Fruit fly (Drosophila melanogaster) whole organism, wandering third instar larva: ENCODE measurements around the gene ssp.
A peak's percentile ranks its signal among the peaks of the same experiment; 100 is the strongest.

Experiments
- Abd-B ChIP-seq: fragments of >200 bp; optimal IDR thresholded peaks from 2 replicates; lab custom pipeline; 2017; ENCODE audit warnings: missing biosample characterization, missing genetic modification characterization
- CG32264 ChIP-seq: fragments of 200-800 bp; sonication (Bioruptor generic); optimal IDR thresholded peaks from 2 replicates; lab custom pipeline; 2016; ENCODE audit warnings: missing biosample characterization, missing genetic modification characterization
- CG9705 ChIP-seq: fragments of 200-800 bp; sonication (Bioruptor generic); optimal IDR thresholded peaks from 2 replicates; lab custom pipeline; 2018; ENCODE audit warnings: missing biosample characterization, mild to moderate bottlenecking, missing genetic modification characterization
- CrebA ChIP-seq: fragments of 200-800 bp; sonication (Bioruptor generic); optimal IDR thresholded peaks from 2 replicates; lab custom pipeline; 2016; ENCODE audit warnings: missing biosample characterization, mild to moderate bottlenecking, missing genetic modification characterization, borderline replicate concordance
- Dfd ChIP-seq: fragments of >200 bp; optimal IDR thresholded peaks from 2 replicates; lab custom pipeline; 2017; ENCODE audit warnings: missing biosample characterization, missing genetic modification characterization
- Dif ChIP-seq: fragments of 200-275, 200-300 bp; sonication (Bioruptor generic); optimal IDR thresholded peaks from 2 replicates; lab custom pipeline; 2018; ENCODE audit warnings: missing biosample characterization, missing genetic modification characterization; ENCODE audit not compliant: partially characterized antibody
- GATAd ChIP-seq: sonication (Bioruptor generic); optimal IDR thresholded peaks from 2 replicates; lab custom pipeline; 2016; ENCODE audit warnings: missing biosample characterization, missing genetic modification characterization
- HLH106 ChIP-seq: fragments of 200-800 bp; optimal IDR thresholded peaks from 3 replicates; lab custom pipeline; 2019; ENCODE audit warnings: missing biosample characterization, mild to moderate bottlenecking, missing genetic modification characterization, moderate library complexity
- Hnf4 ChIP-seq: fragments of 200-800 bp; sonication (Bioruptor generic); optimal IDR thresholded peaks from 2 replicates; lab custom pipeline; 2016; ENCODE audit warnings: missing biosample characterization, mild to moderate bottlenecking, missing genetic modification characterization
- Hr78 ChIP-seq: fragments of >200 bp; optimal IDR thresholded peaks from 2 replicates; lab custom pipeline; 2017; ENCODE audit warnings: missing biosample characterization, missing genetic modification characterization
- Hr83 ChIP-seq: fragments of 200-300 bp; sonication (Bioruptor generic); optimal IDR thresholded peaks from 2 replicates; lab custom pipeline; 2016; ENCODE audit warnings: missing biosample characterization, mild to moderate bottlenecking, missing genetic modification characterization, moderate library complexity; ENCODE audit not compliant: poor library complexity, severe bottlenecking
- Jra ChIP-seq: sonication (Bioruptor generic); optimal IDR thresholded peaks from 2 replicates; lab custom pipeline; 2016; ENCODE audit warnings: missing biosample characterization, missing genetic modification characterization
- Mio ChIP-seq: sonication (Bioruptor generic); optimal IDR thresholded peaks from 2 replicates; lab custom pipeline; 2016; ENCODE audit warnings: missing biosample characterization, missing genetic modification characterization
- Myc ChIP-seq: fragments of >200 bp; optimal IDR thresholded peaks from 2 replicates; lab custom pipeline; 2017
- N ChIP-seq: fragments of >200 bp; optimal IDR thresholded peaks from 2 replicates; lab custom pipeline; 2018; ENCODE audit warnings: missing biosample characterization, missing external identifiers, missing genetic modification characterization
- OdsH ChIP-seq: fragments of 200-800 bp; sonication (Bioruptor generic); optimal IDR thresholded peaks from 2 replicates; lab custom pipeline; 2016; ENCODE audit warnings: missing biosample characterization, mild to moderate bottlenecking, missing genetic modification characterization
- Rel ChIP-seq, 2 experiments: fragments of 200-800 bp; sonication (Bioruptor generic) in 1 of 2; optimal IDR thresholded peaks; 2 replicates in 1 of 2; 3 replicates in 1 of 2; lab custom pipeline; 2016 to 2019; ENCODE audit warnings: mild to moderate bottlenecking in 2 of 2, missing biosample characterization in 2 of 2, missing genetic modification characterization in 2 of 2, moderate library complexity in 1 of 2
- Sp1 ChIP-seq: fragments of 200-800 bp; sonication (Bioruptor generic); optimal IDR thresholded peaks from 3 replicates; lab custom pipeline; 2019; ENCODE audit warnings: missing biosample characterization, mild to moderate bottlenecking, missing genetic modification characterization, moderate library complexity
- Vsx2 ChIP-seq: fragments of 200-300, 225-300 bp; sonication (Bioruptor generic); optimal IDR thresholded peaks from 2 replicates; lab custom pipeline; 2018; ENCODE audit warnings: missing biosample characterization, missing genetic modification characterization; ENCODE audit not compliant: partially characterized antibody
- br ChIP-seq: fragments of 200-800 bp; sonication (Bioruptor generic); optimal IDR thresholded peaks from 2 replicates; lab custom pipeline; 2016; ENCODE audit warnings: missing biosample characterization, missing genetic modification characterization
- brk ChIP-seq: fragments of 200-800 bp; sonication (Bioruptor generic); optimal IDR thresholded peaks from 2 replicates; lab custom pipeline; 2016; ENCODE audit warnings: missing biosample characterization, mild to moderate bottlenecking, missing genetic modification characterization
- dl ChIP-seq, 2 experiments: fragments of 175-275, 200-275 bp in 1 of 2; fragments of 200-275 bp in 1 of 2; sonication (Bioruptor generic); optimal IDR thresholded peaks; lab custom pipeline; 2018; ENCODE audit warnings: mild to moderate bottlenecking in 2 of 2, missing biosample characterization in 2 of 2, missing genetic modification characterization in 2 of 2, moderate library complexity in 2 of 2; ENCODE audit not compliant: partially characterized antibody in 2 of 2, insufficient read depth in 1 of 2
- dmrt93B ChIP-seq: fragments of 200-800 bp; sonication (Bioruptor generic); optimal IDR thresholded peaks from 2 replicates; lab custom pipeline; 2018; ENCODE audit warnings: missing biosample characterization, mild to moderate bottlenecking, missing genetic modification characterization
- dsf ChIP-seq: sonication (Bioruptor generic); optimal IDR thresholded peaks from 2 replicates; lab custom pipeline; 2016; ENCODE audit warnings: missing biosample characterization, missing genetic modification characterization, borderline replicate concordance
- ey ChIP-seq: fragments of 200-800 bp; sonication (Bioruptor generic); optimal IDR thresholded peaks from 2 replicates; lab custom pipeline; 2016; ENCODE audit warnings: missing biosample characterization, missing genetic modification characterization
- foxo ChIP-seq, 2 experiments: fragments of 200-800 bp; sonication (Bioruptor generic); optimal IDR thresholded peaks; 2 replicates in 1 of 2; 3 replicates in 1 of 2; lab custom pipeline; 2016 to 2017; ENCODE audit warnings: missing biosample characterization in 2 of 2, missing genetic modification characterization in 2 of 2
- fru ChIP-seq: fragments of 200-800 bp; sonication (Bioruptor generic); optimal IDR thresholded peaks from 3 replicates; lab custom pipeline; 2016; ENCODE audit warnings: missing biosample characterization, mild to moderate bottlenecking, missing genetic modification characterization
- h ChIP-seq: fragments of 200-800 bp; sonication (Bioruptor generic); optimal IDR thresholded peaks from 3 replicates; lab custom pipeline; 2016; ENCODE audit warnings: missing biosample characterization, mild to moderate bottlenecking, missing genetic modification characterization
- jim ChIP-seq: fragments of 175-275, 200-325 bp; sonication (Bioruptor generic); optimal IDR thresholded peaks from 2 replicates; lab custom pipeline; 2016; ENCODE audit warnings: missing biosample characterization, mild to moderate bottlenecking, missing genetic modification characterization
- lola ChIP-seq: fragments of >200 bp; optimal IDR thresholded peaks from 2 replicates; lab custom pipeline; 2017; ENCODE audit warnings: missing biosample characterization, missing genetic modification characterization
- pan ChIP-seq: fragments of >200 bp; optimal IDR thresholded peaks from 2 replicates; lab custom pipeline; 2017
- psq ChIP-seq: fragments of 200-800 bp; sonication (Bioruptor generic); optimal IDR thresholded peaks from 3 replicates; lab custom pipeline; 2017; ENCODE audit warnings: missing biosample characterization, mild to moderate bottlenecking, missing genetic modification characterization, moderate library complexity
- rgr ChIP-seq: fragments of 200-800 bp; sonication (Bioruptor generic); optimal IDR thresholded peaks from 3 replicates; lab custom pipeline; 2016; ENCODE audit warnings: missing biosample characterization, mild to moderate bottlenecking, missing genetic modification characterization
- sage ChIP-seq: fragments of 200-800 bp; sonication (Bioruptor generic); optimal IDR thresholded peaks from 2 replicates; lab custom pipeline; 2016; ENCODE audit warnings: missing biosample characterization, mild to moderate bottlenecking, missing genetic modification characterization
- sv ChIP-seq: fragments of 200-800 bp; sonication (Bioruptor generic); optimal IDR thresholded peaks from 3 replicates; lab custom pipeline; 2016; ENCODE audit warnings: missing biosample characterization, missing genetic modification characterization
- tai ChIP-seq: sonication (Bioruptor generic); optimal IDR thresholded peaks from 2 replicates; lab custom pipeline; 2016; ENCODE audit warnings: missing biosample characterization, missing genetic modification characterization
- usp ChIP-seq: fragments of >200 bp; optimal IDR thresholded peaks from 2 replicates; lab custom pipeline; 2017; ENCODE audit warnings: missing biosample characterization, missing genetic modification characterization
- woc ChIP-seq: sonication (Bioruptor generic); optimal IDR thresholded peaks from 2 replicates; lab custom pipeline; 2016; ENCODE audit warnings: missing biosample characterization, mild to moderate bottlenecking, missing genetic modification characterization

Gene ssp

dm6 chr3L:12136630-12137029 is 18.6 kb downstream of the ssp start, which contains the start of the genes CG5645 and Atg12:
CG5645 (minus strand) TSS chr3L:12136706.
Atg12 (plus strand) TSS chr3L:12136967.
- TF ChIP-seq Dif (no peak), Hnf4 (GFP tag; lab: Kevin White, UChicago) (peak; percentile 81), brk (GFP tag; lab: Kevin White, UChicago) (peak; percentile 71), Vsx2 (GFP tag; lab: Kevin White, UChicago) (no peak), Rel (GFP tag; optimal IDR thresholded peaks at IDR 0.05; lab: Kevin White, UChicago) (no peak), Rel (tag; optimal IDR thresholded peaks at IDR 0.05; lab: Kevin White, UChicago) (peak; percentile 43), pan (no peak), ey (GFP tag; lab: Kevin White, UChicago) (peak; percentile 46), sv (GFP tag; lab: Kevin White, UChicago) (no peak), psq (GFP tag; lab: Kevin White, UChicago) (peak; percentile 48), OdsH (GFP tag; lab: Kevin White, UChicago) (peak; percentile 65), fru (GFP tag; lab: Kevin White, UChicago) (peak; percentile 69), HLH106 (tag; lab: Kevin White, UChicago) (peak; percentile 67), sage (no peak), dl (GFP tag; optimal IDR thresholded peaks at IDR 0.05; lab: Kevin White, UChicago; ENCODE audit: insufficient read depth in 1 of 2, partially characterized antibody in 2 of 2) (no peak), Hr78 (GFP tag; lab: Kevin White, UChicago) (no peak), N (GFP tag; lab: Kevin White, UChicago) (no peak), br (GFP tag; lab: Kevin White, UChicago) (peak; percentile 36), jim (GFP tag; lab: Kevin White, UChicago) (no peak), Abd-B (GFP tag; lab: Kevin White, UChicago) (no peak), Myc (lab: Kevin White, UChicago) (no peak), Dfd (GFP tag; lab: Kevin White, UChicago) (no peak), rgr (peak; percentile 74), GATAd (GFP tag; lab: Kevin White, UChicago) (no peak), CrebA (GFP tag; lab: Kevin White, UChicago) (no peak), h (GFP tag; lab: Kevin White, UChicago) (peak; percentile 84), dmrt93B (GFP tag; lab: Kevin White, UChicago) (no peak), Sp1 (GFP tag; lab: Kevin White, UChicago) (peak; percentile 46), Hr83 (GFP tag; lab: Kevin White, UChicago) (no peak), usp (no peak), CG9705 (peak; percentile 76), Jra (GFP tag; lab: Kevin White, UChicago) (peak; percentile 79), woc (GFP tag; lab: Kevin White, UChicago) (peak; percentile 76), CG32264 (GFP tag; lab: Kevin White, UChicago) (peak; percentile 13), Mio (GFP tag; lab: Kevin White, UChicago) (no peak), dsf (GFP tag; lab: Kevin White, UChicago) (peak; percentile 46), lola (GFP tag; lab: Kevin White, UChicago) (no peak), tai (no peak), foxo (GFP tag; optimal IDR thresholded peaks at IDR 0.05; lab: Kevin White, UChicago) (peak in 1 of 2 experiments; percentile 83)

- TF ChIP-seq brk (GFP tag; lab: Kevin White, UChicago) (peak; percentile 59), Jra (GFP tag; lab: Kevin White, UChicago) (peak; percentile 73), dsf (GFP tag; lab: Kevin White, UChicago) (peak; percentile 54), usp (no peak), tai (peak; percentile 84), N (GFP tag; lab: Kevin White, UChicago) (no peak), CG32264 (GFP tag; lab: Kevin White, UChicago) (peak; percentile 32), Rel (GFP tag; optimal IDR thresholded peaks at IDR 0.05; lab: Kevin White, UChicago) (no peak), Rel (tag; optimal IDR thresholded peaks at IDR 0.05; lab: Kevin White, UChicago) (peak; percentile 35), Sp1 (GFP tag; lab: Kevin White, UChicago) (peak; percentile 76), lola (GFP tag; lab: Kevin White, UChicago) (no peak), ey (GFP tag; lab: Kevin White, UChicago) (peak; percentile 69), Dfd (GFP tag; lab: Kevin White, UChicago) (no peak), GATAd (GFP tag; lab: Kevin White, UChicago) (peak; percentile 55), Dif (no peak), Abd-B (GFP tag; lab: Kevin White, UChicago) (no peak), Hr78 (GFP tag; lab: Kevin White, UChicago) (no peak), OdsH (GFP tag; lab: Kevin White, UChicago) (peak; percentile 69), woc (GFP tag; lab: Kevin White, UChicago) (peak; percentile 81), CG9705 (peak; percentile 77), fru (GFP tag; lab: Kevin White, UChicago) (peak; percentile 79), HLH106 (tag; lab: Kevin White, UChicago) (peak; percentile 87), Mio (GFP tag; lab: Kevin White, UChicago) (no peak), Hnf4 (GFP tag; lab: Kevin White, UChicago) (peak; percentile 75), h (GFP tag; lab: Kevin White, UChicago) (peak; percentile 84), sage (no peak), pan (no peak), dmrt93B (GFP tag; lab: Kevin White, UChicago) (peak; percentile 80), dl (GFP tag; optimal IDR thresholded peaks at IDR 0.05; lab: Kevin White, UChicago; ENCODE audit: insufficient read depth in 1 of 2, partially characterized antibody in 2 of 2) (no peak), br (GFP tag; lab: Kevin White, UChicago) (peak; percentile 75), jim (GFP tag; lab: Kevin White, UChicago) (no peak), sv (GFP tag; lab: Kevin White, UChicago) (peak; percentile 61), CrebA (GFP tag; lab: Kevin White, UChicago) (no peak), foxo (GFP tag; optimal IDR thresholded peaks at IDR 0.05; lab: Kevin White, UChicago) (peak; percentile 57 to 86), Hr83 (GFP tag; lab: Kevin White, UChicago) (peak; percentile 62), Myc (lab: Kevin White, UChicago) (no peak), Vsx2 (GFP tag; lab: Kevin White, UChicago) (no peak), psq (GFP tag; lab: Kevin White, UChicago) (peak; percentile 65)
These were observed 20.2 kb downstream of the ssp start, which contains the start of the genes ND-SGDH and RhoGAP68F for dm6 chr3L:12138113-12138899. ND-SGDH (minus strand) TSS chr3L:12138584. RhoGAP68F (plus strand) TSS chr3L:12138868.
